Worm (Caenorhabditis elegans): ENCODE results near the gene trpp-9.

trpp-9 gene

ce11 chrX:11605214-11605765, 41.6 kb downstream of the trpp-9 start, which contains the start of gene ftt-2 (continued):
- TF ChIP-seq dpl-1 (GFP tag; optimal IDR thresholded peaks at IDR 0.05) = no peak
- TF ChIP-seq aha-1 (tag) = peak; percentile 94
- no peak for TF ChIP-seq Y5F2A.4 (GFP tag; optimal IDR thresholded peaks at IDR 0.05)
- no peak for TF ChIP-seq dve-1 (tag; optimal IDR thresholded peaks at IDR 0.05; ENCODE audit: insufficient read depth)
- TF ChIP-seq spr-1 (tag; optimal IDR thresholded peaks at IDR 0.05) = no peak

ce11 chrX:11605766-11606490, 42.2 kb downstream of the trpp-9 start:
- TF ChIP-seq daf-16 (GFP tag; optimal IDR thresholded peaks at IDR 0.05) (peak; percentile 83 to 85), daf-16 (tag; optimal IDR thresholded peaks at IDR 0.05) (peak; percentile 77), fos-1 (tag; optimal IDR thresholded peaks at IDR 0.05) (peak; percentile 80), nhr-237 (tag; optimal IDR thresholded peaks at IDR 0.05) (peak; percentile 76), dve-1 (tag; optimal IDR thresholded peaks at IDR 0.05; ENCODE audit: insufficient read depth) (peak; percentile 77), snpc-4 (tag; optimal IDR thresholded peaks at IDR 0.05) (no peak), vab-7 (GFP tag; IDR thresholded peaks at IDR 0.05) (peak; percentile 79; the same call in 1 of the 2 replicates), F10B5.3 (tag; optimal IDR thresholded peaks at IDR 0.05) (peak; percentile 78), lin-38 (GFP tag; IDR thresholded peaks at IDR 0.05) (peak; percentile 79), nhr-42 (GFP tag; IDR thresholded peaks at IDR 0.05) (peak; percentile 91), D1046.2 (GFP tag; IDR thresholded peaks at IDR 0.05) (peak; percentile 84; the same call in 1 of the 2 replicates), zip-2 (tag; optimal IDR thresholded peaks at IDR 0.05) (peak; percentile 47), snpc-1.2 (GFP tag; IDR thresholded peaks at IDR 0.05) (no peak), mdt-29 (GFP tag; IDR thresholded peaks at IDR 0.05) (peak; percentile 94), sdz-12 (GFP tag; optimal IDR thresholded peaks at IDR 0.05) (peak; percentile 95), egl-43 (GFP tag; IDR thresholded peaks at IDR 0.05) (no peak; the same call in none of the 2 replicates), lin-39 (tag; optimal IDR thresholded peaks at IDR 0.05) (peak; percentile 23), hlh-30 (tag; optimal IDR thresholded peaks at IDR 0.05; ENCODE audit: insufficient read depth) (peak; percentile 73), fkh-10 (GFP tag; optimal IDR thresholded peaks at IDR 0.05) (peak; percentile 64), pqm-1 (tag; optimal IDR thresholded peaks at IDR 0.05) (peak; percentile 50), mxl-3 (GFP tag; optimal IDR thresholded peaks at IDR 0.05) (peak; percentile 32), nhr-28 (tag; optimal IDR thresholded peaks at IDR 0.05) (peak; percentile 86), Y105C5A.15 (GFP tag; IDR thresholded peaks at IDR 0.05) (no peak), R02D3.7 (tag; optimal IDR thresholded peaks at IDR 0.05) (peak; percentile 32), spr-3 (GFP tag; optimal IDR thresholded peaks at IDR 0.05) (peak; percentile 95), hif-1 (tag; optimal IDR thresholded peaks at IDR 0.05) (peak; percentile 84 to 94), aly-2 (tag; optimal IDR thresholded peaks at IDR 0.05) (no peak), arid-1 (GFP tag; conservative IDR thresholded peaks at IDR 0.05) (peak; percentile 61; the same call in 1 of the 2 replicates), ctbp-1 (GFP tag; IDR thresholded peaks at IDR 0.05) (peak; percentile 90), ces-1 (GFP tag; optimal IDR thresholded peaks at IDR 0.05) (no peak), lir-3 (tag; optimal IDR thresholded peaks at IDR 0.05) (peak; percentile 16), mes-2 (tag; optimal IDR thresholded peaks at IDR 0.05; ENCODE audit: poor library complexity, severe bottlenecking) (peak; percentile 68), ceh-20 (GFP tag; IDR thresholded peaks at IDR 0.05) (peak; percentile 97), dmd-9 (GFP tag; IDR thresholded peaks at IDR 0.05) (peak; percentile 56; the same call in 1 of the 2 replicates), egl-27 (tag; optimal IDR thresholded peaks at IDR 0.05) (no peak), php-3 (GFP tag; IDR thresholded peaks at IDR 0.05) (peak; percentile 86; the same call in 1 of the 2 replicates), mxl-2 (GFP tag; conservative IDR thresholded peaks at IDR 0.05) (peak; percentile 69), ztf-7 (tag; optimal IDR thresholded peaks at IDR 0.05) (no peak), mdl-1 (tag; optimal IDR thresholded peaks at IDR 0.05) (peak; percentile 67 to 81), hmg-1.1 (GFP tag; IDR thresholded peaks at IDR 0.05) (peak; percentile 91), lin-1 (GFP tag; IDR thresholded peaks at IDR 0.05) (peak; percentile 69; the same call in 1 of the 2 replicates), Y75B8A.6 (GFP tag; IDR thresholded peaks at IDR 0.05) (no peak), ceh-62 (tag; optimal IDR thresholded peaks at IDR 0.05) (no peak)
